Fruit fly (Drosophila melanogaster): ENCODE measurements around the gene Efhc1.1.
A peak's percentile ranks its signal among the peaks of the same experiment; 100 is the strongest.

Gene Efhc1.1

dm6 chrX:15748945-15749344 lies 34.6 kb downstream of the Efhc1.1 start, which contains the start of gene Mvd:
Gene Mvd, plus strand, starts transcription at chrX:15749166.
- no peak for TF ChIP-seq CG34367 (tag; optimal IDR thresholded peaks at IDR 0.05)
- no peak for TF ChIP-seq CG8301 (tag; optimal IDR thresholded peaks at IDR 0.05)
- TF ChIP-seq gl (tag; optimal IDR thresholded peaks at IDR 0.05), result no peak
- no peak for TF ChIP-seq Pif1A (GFP tag; optimal IDR thresholded peaks at IDR 0.05)
- no peak for TF ChIP-seq CG32121 (GFP tag; IDR thresholded peaks at IDR 0.05)
- TF ChIP-seq CG4496 (GFP tag; IDR thresholded peaks at IDR 0.05), result no peak
- TF ChIP-seq EcR (GFP tag; optimal IDR thresholded peaks at IDR 0.05), result no peak
- TF ChIP-seq Pif1B (GFP tag; optimal IDR thresholded peaks at IDR 0.05), result no peak
- TF ChIP-seq rn (GFP tag; IDR thresholded peaks at IDR 0.05), result no peak
- TF ChIP-seq CG14655 (GFP tag; optimal IDR thresholded peaks at IDR 0.05), result no peak
- TF ChIP-seq Snoo (tag; optimal IDR thresholded peaks at IDR 0.05), result no peak
- TF ChIP-seq CG12605 (GFP tag; IDR thresholded peaks at IDR 0.05), result no peak

- TF ChIP-seq EcR (GFP tag; optimal IDR thresholded peaks at IDR 0.05), result no peak
- TF ChIP-seq gl (tag; optimal IDR thresholded peaks at IDR 0.05), result no peak
- TF ChIP-seq CG8301 (tag; optimal IDR thresholded peaks at IDR 0.05), result no peak
Observed at dm6 chrX:15746682-15747196, 36.8 kb downstream of the Efhc1.1 start.

- TF ChIP-seq CG13204 (GFP tag; optimal IDR thresholded peaks at IDR 0.05), result no peak
- no peak for TF ChIP-seq CG8301 (tag; optimal IDR thresholded peaks at IDR 0.05)
- TF ChIP-seq CG17806 (tag; optimal IDR thresholded peaks at IDR 0.05), result no peak
- no peak for TF ChIP-seq CG4496 (GFP tag; IDR thresholded peaks at IDR 0.05)
- TF ChIP-seq CG12605 (GFP tag; IDR thresholded peaks at IDR 0.05), result no peak
- TF ChIP-seq CG15710 (tag; optimal IDR thresholded peaks at IDR 0.05), result no peak
- no peak for TF ChIP-seq CG9948 (tag; optimal IDR thresholded peaks at IDR 0.05)
- no peak for TF ChIP-seq CG32121 (GFP tag; IDR thresholded peaks at IDR 0.05)
- TF ChIP-seq rn (GFP tag; IDR thresholded peaks at IDR 0.05), result no peak
- no peak for TF ChIP-seq CG10348 (GFP tag; IDR thresholded peaks at IDR 0.05)
- TF ChIP-seq Ets98B (GFP tag; IDR thresholded peaks at IDR 0.05), result no peak
- no peak for TF ChIP-seq CG34367 (tag; optimal IDR thresholded peaks at IDR 0.05)
- no peak for TF ChIP-seq EcR (GFP tag; optimal IDR thresholded peaks at IDR 0.05)
- no peak for TF ChIP-seq Pif1A (GFP tag; optimal IDR thresholded peaks at IDR 0.05)
- no peak for TF ChIP-seq fd96Ca (GFP tag; IDR thresholded peaks at IDR 0.05)
- no peak for TF ChIP-seq CG14655 (GFP tag; optimal IDR thresholded peaks at IDR 0.05)
Observed at dm6 chrX:15745905-15746681, 37.4 kb downstream of the Efhc1.1 start, which contains the start of the genes CG8944 and CCT6. Gene CG8944, minus strand, starts transcription at chrX:15746231. Gene CCT6, plus strand, starts transcription at chrX:15746648.

- TF ChIP-seq CG10348 (GFP tag; IDR thresholded peaks at IDR 0.05), result no peak
- no peak for TF ChIP-seq Ets98B (GFP tag; IDR thresholded peaks at IDR 0.05)
- no peak for TF ChIP-seq CG14655 (GFP tag; optimal IDR thresholded peaks at IDR 0.05)
Observed at dm6 chrX:15740881-15741280, 42.6 kb downstream of the Efhc1.1 start.

- TF ChIP-seq rn (GFP tag; IDR thresholded peaks at IDR 0.05), result no peak; the same call in 1 of the 2 replicates
- TF ChIP-seq CG32121 (GFP tag; IDR thresholded peaks at IDR 0.05), result peak; percentile 74; the same call in 1 of the 2 replicates
- TF ChIP-seq CG10348 (GFP tag; IDR thresholded peaks at IDR 0.05), result no peak
- TF ChIP-seq fd96Ca (GFP tag; IDR thresholded peaks at IDR 0.05), result peak; percentile 70; the same call in 1 of the 3 replicates
- TF ChIP-seq CG8301 (tag; optimal IDR thresholded peaks at IDR 0.05), result peak; percentile 45
- no peak for TF ChIP-seq CG34367 (tag; optimal IDR thresholded peaks at IDR 0.05)
- peak; percentile 84 for TF ChIP-seq CG4496 (GFP tag; IDR thresholded peaks at IDR 0.05)
- peak; percentile 68 for TF ChIP-seq Ets98B (GFP tag; IDR thresholded peaks at IDR 0.05)
- no peak for TF ChIP-seq CG13204 (GFP tag; optimal IDR thresholded peaks at IDR 0.05)
- peak; percentile 44 for TF ChIP-seq CG9948 (tag; optimal IDR thresholded peaks at IDR 0.05)
- peak; percentile 26 for TF ChIP-seq Snoo (tag; optimal IDR thresholded peaks at IDR 0.05)
- TF ChIP-seq Pif1B (GFP tag; optimal IDR thresholded peaks at IDR 0.05), result peak; percentile 56
- TF ChIP-seq CG8159 (tag; optimal IDR thresholded peaks at IDR 0.05), result peak; percentile 38
- peak; percentile 13 for TF ChIP-seq CG15710 (tag; optimal IDR thresholded peaks at IDR 0.05)
- peak; percentile 60 for TF ChIP-seq CG17806 (tag; optimal IDR thresholded peaks at IDR 0.05)
- no peak for TF ChIP-seq D1 (tag; optimal IDR thresholded peaks at IDR 0.05)
- TF ChIP-seq Pif1A (GFP tag; optimal IDR thresholded peaks at IDR 0.05), result peak; percentile 45
- 0 out of 2 replicates have a peak, but pooled peaks have one; percentile 44 for TF ChIP-seq CG12605 (GFP tag; IDR thresholded peaks at IDR 0.05)
- TF ChIP-seq gl (tag; optimal IDR thresholded peaks at IDR 0.05), result no peak
- no peak for TF ChIP-seq CG14655 (GFP tag; optimal IDR thresholded peaks at IDR 0.05)
- no peak for TF ChIP-seq EcR (GFP tag; optimal IDR thresholded peaks at IDR 0.05)
Observed at dm6 chrX:15740288-15740726, 43.2 kb downstream of the Efhc1.1 start.

dm6 chrX:15738890-15739550 lies 44.5 kb downstream of the Efhc1.1 start, which contains the start of the genes CG11679 and CG8206:
Gene CG11679, minus strand, starts transcription at chrX:15738954.
Gene CG8206, plus strand, starts transcription at chrX:15739230.
- TF ChIP-seq CG14655 (GFP tag; optimal IDR thresholded peaks at IDR 0.05) (no peak), fd96Ca (GFP tag; IDR thresholded peaks at IDR 0.05) (no peak; the same call in 2 of the 3 replicates), CG32121 (GFP tag; IDR thresholded peaks at IDR 0.05) (peak; percentile 29; the same call in 1 of the 2 replicates), Ets98B (GFP tag; IDR thresholded peaks at IDR 0.05) (no peak), CG8159 (tag; optimal IDR thresholded peaks at IDR 0.05) (peak; percentile 47), rn (GFP tag; IDR thresholded peaks at IDR 0.05) (no peak), CG8301 (tag; optimal IDR thresholded peaks at IDR 0.05) (peak; percentile 10), D1 (tag; optimal IDR thresholded peaks at IDR 0.05) (no peak), CG9948 (tag; optimal IDR thresholded peaks at IDR 0.05) (peak; percentile 32), CG10348 (GFP tag; IDR thresholded peaks at IDR 0.05) (no peak), Pif1B (GFP tag; optimal IDR thresholded peaks at IDR 0.05) (no peak), CG17806 (tag; optimal IDR thresholded peaks at IDR 0.05) (no peak), CG4496 (GFP tag; IDR thresholded peaks at IDR 0.05) (no peak), gl (tag; optimal IDR thresholded peaks at IDR 0.05) (no peak), EcR (GFP tag; optimal IDR thresholded peaks at IDR 0.05) (peak; percentile 1), CG34367 (tag; optimal IDR thresholded peaks at IDR 0.05) (no peak), Snoo (tag; optimal IDR thresholded peaks at IDR 0.05) (peak; percentile 48), Pif1A (GFP tag; optimal IDR thresholded peaks at IDR 0.05) (peak; percentile 28), CG12605 (GFP tag; IDR thresholded peaks at IDR 0.05) (no peak), CG13204 (GFP tag; optimal IDR thresholded peaks at IDR 0.05) (no peak), CG15710 (tag; optimal IDR thresholded peaks at IDR 0.05) (peak; percentile 33)

Measured in whole organism, pupa.